Fruit fly (Drosophila melanogaster) ovary, adult (tissue): ENCODE data around the gene Ino80.

ENCODE experiments used
- CG17801 ChIP-seq: fragments of 200-800 bp; optimal IDR thresholded peaks from 2 replicates; lab custom pipeline; 2019; ENCODE audit warnings: missing biosample characterization, mild to moderate bottlenecking, missing genetic modification characterization, moderate library complexity; ENCODE audit not compliant: partially characterized antibody

The Ino80 gene

DNA sequence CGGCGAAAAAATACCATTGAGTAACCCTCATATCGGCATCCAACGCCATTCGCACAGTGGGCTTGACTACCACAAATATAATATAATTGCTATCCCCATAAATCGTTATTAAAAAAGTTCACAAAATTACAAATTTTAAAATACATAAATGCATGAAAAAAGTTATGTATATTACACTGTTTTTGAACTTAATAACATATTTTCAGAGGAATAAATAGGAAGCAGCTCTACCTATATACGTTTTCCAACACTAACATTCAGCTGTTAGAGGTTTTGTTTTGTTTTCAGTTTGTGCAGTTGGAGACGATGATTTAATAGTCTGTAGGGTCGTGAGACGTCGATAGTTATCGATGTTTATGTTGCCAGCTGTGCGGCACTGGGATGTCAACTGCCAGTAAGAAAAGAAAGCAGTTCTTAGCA lies at the start of gene Ino80, which contains the start of gene Aptx:
Gene Ino80, minus strand, starts transcription at position 58 of the 420 bp plus-strand sequence.
Gene Aptx, plus strand, starts transcription at position 360 of the 420 bp plus-strand sequence.
- TF ChIP-seq CG17801 (GFP tag; lab: Kevin White, UChicago): peak; percentile 93

DNA sequence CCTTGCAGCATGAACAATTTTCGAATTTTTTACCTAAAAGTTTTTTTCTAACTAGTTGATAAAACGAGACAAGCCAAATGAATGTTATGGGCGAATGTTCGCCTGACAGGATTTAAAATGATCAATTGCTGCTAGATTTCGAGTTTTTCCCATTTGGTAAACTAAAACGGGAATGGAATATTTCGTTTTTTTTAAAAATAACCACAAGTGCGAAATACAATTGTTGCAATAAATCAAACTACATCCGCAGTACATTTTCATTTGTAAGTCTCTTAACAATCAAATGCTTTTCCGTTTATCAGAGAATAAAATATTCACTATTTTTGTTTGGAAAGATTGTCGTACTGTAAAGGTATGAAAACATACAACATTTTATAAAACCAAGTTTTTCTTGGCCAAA lies 22.1 kb upstream of the Ino80 start, which contains the start of gene CG3517:
Gene CG3517, minus strand, starts transcription at position 101 of the 400 bp plus-strand sequence.
- no peak for TF ChIP-seq CG17801 (GFP tag; lab: Kevin White, UChicago)

DNA sequence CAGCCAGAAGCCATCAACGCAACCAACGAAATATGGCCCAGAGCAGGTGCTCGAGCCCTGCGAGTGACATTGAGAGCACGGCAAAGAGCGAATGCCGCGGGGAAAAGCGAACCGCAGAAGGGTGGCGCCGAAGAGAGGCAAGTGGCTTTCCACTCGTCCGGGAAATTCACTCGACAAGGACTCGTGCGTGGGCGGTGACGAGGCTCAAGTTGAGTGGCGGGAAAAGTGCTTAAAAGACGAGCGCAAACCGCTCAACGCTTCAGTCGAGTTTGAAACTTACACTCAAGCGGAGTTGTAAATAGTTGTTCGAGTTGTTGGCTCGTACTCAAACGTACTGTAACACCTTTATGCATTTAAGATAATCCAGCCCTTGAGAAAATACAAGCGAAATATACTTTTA lies 9.5 kb upstream of the Ino80 start, which contains the start of gene CG31221:
Gene CG31221, plus strand, starts transcription at position 256 of the 400 bp plus-strand sequence.
- TF ChIP-seq CG17801 (GFP tag; lab: Kevin White, UChicago): no peak

DNA sequence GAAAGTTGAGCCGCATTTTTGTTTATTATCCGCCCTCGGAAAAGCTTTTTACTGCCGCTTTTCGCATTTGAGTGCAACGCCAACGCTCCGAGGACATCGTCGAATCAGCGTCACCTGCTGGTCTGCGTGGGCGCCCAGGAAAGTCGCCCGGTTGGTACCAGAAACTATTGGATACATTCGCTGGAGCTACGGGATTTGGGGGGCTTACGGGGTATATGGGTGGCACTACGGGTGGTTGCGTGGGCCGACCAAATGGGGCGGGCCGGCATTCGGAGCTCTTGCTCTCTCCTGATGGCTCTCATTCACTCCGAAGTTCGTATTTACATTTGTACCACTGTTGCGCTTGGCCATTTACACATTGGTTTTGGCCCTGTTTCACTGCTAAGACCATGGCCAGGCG lies 8.4 kb upstream of the Ino80 start:
- no peak for TF ChIP-seq CG17801 (GFP tag; lab: Kevin White, UChicago)

DNA sequence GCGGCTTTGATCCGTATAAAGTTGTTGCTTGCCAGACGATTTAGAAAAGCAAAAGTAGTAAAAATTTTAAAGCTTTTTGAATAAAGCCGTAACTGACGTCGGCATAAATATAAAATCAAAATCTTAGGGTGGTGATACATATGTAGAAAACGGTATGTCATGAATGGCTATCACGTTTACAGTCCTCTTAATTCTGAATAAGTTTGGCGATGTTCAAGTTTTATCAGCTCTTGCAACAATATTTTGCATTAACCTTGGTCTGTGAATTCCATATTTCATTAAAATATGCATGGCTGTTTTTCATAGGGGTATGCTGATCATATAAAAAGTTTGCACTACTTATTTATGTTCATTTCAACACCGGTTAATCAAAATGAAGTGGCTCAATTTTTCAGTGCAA lies 5.6 kb upstream of the Ino80 start, which contains the start of gene CG11626:
Gene CG11626, plus strand, starts transcription at position 301 of the 400 bp plus-strand sequence.
- TF ChIP-seq CG17801 (GFP tag; lab: Kevin White, UChicago): no peak

DNA sequence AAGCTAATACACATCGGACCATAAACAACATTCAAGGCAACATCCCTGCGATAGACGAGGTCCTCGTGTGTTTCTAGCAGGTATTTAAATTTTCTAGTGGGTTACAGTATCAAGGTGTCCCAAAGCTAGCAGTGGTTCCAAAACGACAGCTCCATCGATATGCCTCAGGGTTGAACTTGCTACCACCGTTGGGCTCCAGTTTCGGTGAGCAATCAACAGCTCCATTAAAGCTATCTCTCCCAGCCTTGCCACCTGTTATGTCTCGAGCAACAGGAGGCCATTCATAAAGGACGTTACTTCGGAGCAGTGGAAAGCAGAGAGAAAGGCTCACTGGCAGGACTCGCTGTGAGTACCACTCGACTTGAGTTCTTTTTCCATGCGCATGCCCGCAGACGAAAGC lies 3.9 kb upstream of the Ino80 start:
- no peak for TF ChIP-seq CG17801 (GFP tag; lab: Kevin White, UChicago)

DNA sequence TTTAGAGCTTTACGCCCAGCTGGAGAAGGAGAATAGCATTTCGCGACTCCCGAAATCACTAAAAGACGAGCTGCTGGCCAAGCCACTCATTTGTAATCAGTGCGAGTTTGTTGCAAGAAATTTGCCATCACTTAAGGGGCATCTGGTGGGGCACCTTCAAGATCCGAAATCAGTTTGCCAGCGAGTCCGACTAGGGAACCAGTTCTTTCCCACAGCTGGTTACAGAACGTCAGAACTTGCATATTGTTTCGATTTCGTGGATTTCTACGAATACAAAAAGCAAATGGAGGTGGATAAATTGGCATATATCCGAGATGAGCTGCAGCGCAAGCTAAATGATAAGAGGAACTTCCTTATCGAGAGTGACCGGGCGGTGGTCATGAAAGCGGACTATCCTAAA lies 1.3 kb upstream of the Ino80 start:
- no peak for TF ChIP-seq CG17801 (GFP tag; lab: Kevin White, UChicago)

DNA sequence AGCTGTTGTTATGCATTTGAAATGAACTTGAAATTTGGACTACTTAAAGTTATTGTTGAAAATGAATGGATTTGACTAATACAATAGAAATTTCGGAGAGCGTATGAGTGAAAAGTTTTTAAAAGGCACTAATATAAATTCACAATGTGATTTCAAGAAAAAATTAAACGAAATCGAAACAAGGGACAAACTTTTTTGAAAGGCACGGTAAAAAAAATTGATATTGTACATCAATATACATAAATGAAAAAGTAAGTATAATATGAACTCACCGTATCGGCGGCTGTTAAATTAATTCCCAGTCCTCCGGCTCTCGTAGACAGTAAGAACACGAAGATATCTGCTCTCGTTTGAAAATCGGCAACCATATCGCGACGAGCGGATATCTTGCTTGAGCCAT lies 4.5 kb downstream of the Ino80 start, which contains the start of gene CG31244:
Gene CG31244, minus strand, starts transcription at position 101 of the 400 bp plus-strand sequence.
- TF ChIP-seq CG17801 (GFP tag; lab: Kevin White, UChicago): no peak

DNA sequence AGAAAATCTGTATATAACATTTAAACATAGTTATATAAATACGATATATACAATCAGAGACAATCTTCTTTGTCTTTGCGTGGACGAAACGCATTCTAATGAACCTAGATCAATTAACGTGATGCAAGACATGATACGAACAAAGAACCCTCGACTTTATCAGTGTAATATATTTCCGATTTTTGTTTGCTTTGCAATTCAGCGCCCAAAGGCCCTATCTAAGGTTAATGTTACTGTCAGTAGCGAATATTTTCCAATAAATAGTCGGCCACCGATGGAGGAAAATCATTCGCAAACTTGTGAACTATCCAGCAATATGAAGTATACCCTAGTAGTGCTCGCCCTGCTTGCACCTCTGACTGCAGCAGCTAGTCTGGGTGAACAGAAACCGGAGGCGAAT lies 9.9 kb downstream of the Ino80 start, which contains the start of gene CG3739:
Gene CG3739, plus strand, starts transcription at position 301 of the 400 bp plus-strand sequence.
- TF ChIP-seq CG17801 (GFP tag; lab: Kevin White, UChicago): no peak

DNA sequence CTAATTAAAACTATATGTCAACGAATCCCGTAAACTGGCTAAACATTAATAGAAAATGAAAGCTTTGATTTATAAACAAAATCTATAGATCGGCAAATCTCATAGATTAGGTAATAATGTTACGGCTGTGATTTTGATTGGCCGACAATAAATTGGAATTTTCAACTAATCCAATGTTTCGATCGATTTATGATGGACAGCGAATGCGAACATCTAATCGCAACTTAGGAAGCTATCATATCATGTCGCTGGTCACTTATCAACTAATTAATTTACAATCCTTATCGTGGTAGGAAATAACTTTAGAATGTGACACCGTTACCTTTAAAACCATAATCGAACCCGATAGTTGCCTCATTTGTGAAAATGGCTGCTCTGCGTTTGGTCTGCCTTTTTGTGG lies 13.0 kb downstream of the Ino80 start, which contains the start of gene CG18493:
Gene CG18493, plus strand, starts transcription at position 352 of the 400 bp plus-strand sequence.
- no peak for TF ChIP-seq CG17801 (GFP tag; lab: Kevin White, UChicago)

DNA sequence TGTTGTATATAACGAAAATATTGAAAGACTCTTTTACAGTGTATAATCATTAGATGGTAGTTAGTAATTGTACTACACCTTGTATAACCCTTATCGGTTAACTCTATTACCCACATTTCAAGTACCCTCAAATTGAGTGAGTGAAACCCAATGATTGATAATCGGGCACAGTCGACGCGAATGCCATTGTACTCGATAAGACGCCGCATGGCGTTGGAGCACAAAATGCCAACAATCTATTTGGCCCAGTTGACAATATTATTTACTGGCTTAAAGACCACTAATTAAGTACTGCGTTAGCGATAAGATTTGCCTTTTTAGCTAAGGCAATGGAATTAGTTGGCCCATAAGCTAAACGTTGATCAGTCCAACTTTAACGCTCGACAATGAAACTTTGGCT lies 15.3 kb downstream of the Ino80 start, which contains the start of gene CG3734:
Gene CG3734, plus strand, starts transcription at position 254 of the 400 bp plus-strand sequence.
- no peak for TF ChIP-seq CG17801 (GFP tag; lab: Kevin White, UChicago)

DNA sequence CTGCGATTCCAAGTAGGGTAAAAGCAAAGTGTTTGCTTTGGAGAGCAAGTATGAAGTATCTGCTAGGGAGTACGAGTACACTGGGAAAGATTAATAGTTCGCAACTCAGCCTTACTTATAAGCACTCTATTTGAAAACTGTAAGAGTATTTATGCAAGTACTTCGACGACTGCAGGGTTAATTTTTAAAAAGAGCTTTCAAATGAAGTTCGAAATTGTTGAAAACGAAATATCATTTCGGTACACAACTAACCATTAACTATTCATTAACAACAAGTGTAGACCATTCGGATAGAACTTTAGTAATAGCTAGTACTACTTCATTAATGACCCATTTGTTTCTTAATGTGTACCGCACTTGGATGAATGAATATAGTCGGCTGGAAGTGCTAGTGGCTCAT lies 19.7 kb downstream of the Ino80 start:
- TF ChIP-seq CG17801 (GFP tag; lab: Kevin White, UChicago): no peak

DNA sequence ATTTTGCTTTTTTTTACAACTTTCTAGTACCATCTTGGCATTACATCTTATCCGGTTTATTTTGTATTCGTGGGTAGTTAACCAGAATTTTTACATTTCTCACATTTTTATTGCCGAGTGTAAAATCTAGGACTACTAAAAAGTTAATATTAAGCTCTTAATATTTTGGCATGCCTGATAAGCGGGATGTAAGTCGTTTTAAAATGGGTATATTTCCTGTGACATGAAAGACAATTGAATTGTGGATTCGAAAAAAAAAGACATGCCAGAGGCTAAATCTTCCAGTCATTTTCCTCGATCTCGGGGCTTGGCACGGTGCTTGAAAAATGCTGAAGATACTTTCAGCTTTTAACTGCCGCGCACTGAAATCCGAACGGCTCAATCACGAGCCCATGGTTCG lies 25.8 kb downstream of the Ino80 start, which contains the start of gene CG31245:
Gene CG31245, minus strand, starts transcription at position 101 of the 400 bp plus-strand sequence.
- TF ChIP-seq CG17801 (GFP tag; lab: Kevin White, UChicago): no peak

DNA sequence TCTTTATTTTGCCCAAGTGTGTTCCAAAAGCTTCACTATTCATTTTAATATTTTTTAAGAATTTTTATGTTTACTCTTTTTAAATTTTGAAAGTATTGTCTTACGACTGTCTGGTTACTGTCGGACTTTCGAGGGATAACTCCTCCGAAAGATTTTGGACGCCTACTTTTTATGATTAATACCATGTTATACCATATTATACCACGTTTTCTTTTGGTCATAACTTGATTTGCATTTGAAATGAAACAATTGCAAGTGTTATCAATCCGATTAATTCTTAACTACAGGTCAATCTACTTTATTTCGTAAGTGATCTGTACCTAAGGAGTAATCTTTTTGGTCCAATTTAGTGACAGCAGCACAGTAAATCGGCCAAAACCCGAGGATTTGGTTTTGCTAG lies 27.0 kb downstream of the Ino80 start, which contains the start of gene CG31404:
Gene CG31404, minus strand, starts transcription at position 101 of the 400 bp plus-strand sequence.
- no peak for TF ChIP-seq CG17801 (GFP tag; lab: Kevin White, UChicago)

DNA sequence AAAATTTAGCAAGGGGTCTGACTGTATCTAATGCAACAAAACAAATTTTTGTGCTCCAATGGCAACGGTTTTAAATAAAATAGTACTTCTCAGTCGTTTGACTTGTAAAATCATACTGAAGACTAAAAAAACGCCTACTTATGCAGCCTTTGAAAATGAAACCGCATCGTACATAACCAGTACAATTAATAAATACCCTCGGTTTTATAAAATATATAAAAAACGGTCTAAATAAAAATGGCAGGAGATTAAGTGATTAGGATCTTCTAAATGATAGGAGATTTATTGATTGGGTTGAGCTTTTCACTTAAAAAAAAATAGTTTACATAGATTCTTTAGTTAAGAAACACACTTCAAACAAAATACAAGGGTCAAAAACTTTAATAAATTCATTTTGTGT lies 28.3 kb downstream of the Ino80 start, which contains the start of gene CG3581:
Gene CG3581, minus strand, starts transcription at position 101 of the 400 bp plus-strand sequence.
- no peak for TF ChIP-seq CG17801 (GFP tag; lab: Kevin White, UChicago)

DNA sequence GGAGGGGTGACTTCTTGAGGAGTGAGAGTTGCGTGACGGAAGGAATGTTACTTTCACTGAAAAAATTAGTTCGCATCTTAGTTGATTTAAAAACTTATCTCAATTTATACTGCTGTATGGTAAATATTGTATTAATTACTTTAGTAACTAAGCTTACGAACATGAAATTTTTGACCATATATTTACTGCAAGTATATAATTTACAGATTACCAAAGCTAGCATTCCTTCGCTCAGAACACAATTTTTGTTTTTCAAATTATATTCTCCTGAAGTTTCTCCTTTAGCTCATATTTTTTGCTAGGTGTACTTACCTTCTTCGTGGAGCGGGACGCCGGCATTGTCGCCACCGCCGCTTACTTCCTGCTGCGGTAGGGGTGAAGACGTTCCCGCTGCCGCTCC lies 32.3 kb downstream of the Ino80 start:
- no peak for TF ChIP-seq CG17801 (GFP tag; lab: Kevin White, UChicago)
